Worm (Caenorhabditis elegans) whole organism, mixed stage, embryonic: ENCODE results near the gene fig-1.

ENCODE experiments used
- bed-3 ChIP-seq: fragments of 200-800 bp; sonication (Bioruptor generic); optimal IDR thresholded peaks from 3 replicates; lab custom pipeline; 2018; ENCODE audit warnings: mild to moderate bottlenecking, missing genetic modification characterization, moderate library complexity, missing compliant biosample characterization
- blmp-1 ChIP-seq: fragments of 150-350 bp; optimal IDR thresholded peaks from 2 replicates; lab custom pipeline; 2014; ENCODE audit warnings: missing biosample characterization, missing genetic modification characterization
- ceh-39 ChIP-seq: fragments of 150-350 bp; optimal IDR thresholded peaks from 2 replicates; lab custom pipeline; 2014; ENCODE audit warnings: missing biosample characterization, missing genetic modification characterization
- ceh-83 ChIP-seq: fragments of 200-800 bp; sonication (Bioruptor generic); optimal IDR thresholded peaks from 2 replicates; lab custom pipeline; 2018; ENCODE audit warnings: mild to moderate bottlenecking, missing genetic modification characterization, missing compliant biosample characterization
- ces-1 ChIP-seq: fragments of 150-350 bp; optimal IDR thresholded peaks from 2 replicates; lab custom pipeline; 2014; ENCODE audit warnings: missing biosample characterization, missing genetic modification reagents, missing genetic modification characterization
- cnd-1 ChIP-seq: fragments of 200-800 bp; sonication (Bioruptor generic); optimal IDR thresholded peaks from 2 replicates; lab custom pipeline; 2018; ENCODE audit warnings: mild to moderate bottlenecking, missing genetic modification characterization, missing compliant biosample characterization
- drap-1 ChIP-seq: fragments of 200-800 bp; sonication (Bioruptor generic); optimal IDR thresholded peaks from 3 replicates; lab custom pipeline; 2018; ENCODE audit warnings: mild to moderate bottlenecking, missing genetic modification characterization, missing compliant biosample characterization
- elt-3 ChIP-seq: fragments of 150-350 bp; optimal IDR thresholded peaks from 2 replicates; lab custom pipeline; 2014; ENCODE audit warnings: missing biosample characterization, missing genetic modification characterization
- flh-1 ChIP-seq: fragments of 200-800 bp; sonication (Bioruptor generic); optimal IDR thresholded peaks from 2 replicates; lab custom pipeline; 2018; ENCODE audit warnings: mild to moderate bottlenecking, missing genetic modification characterization, moderate library complexity, missing compliant biosample characterization
- ham-2 ChIP-seq: fragments of 200-800 bp; sonication (Bioruptor generic); optimal IDR thresholded peaks from 2 replicates; lab custom pipeline; 2018; ENCODE audit warnings: mild to moderate bottlenecking, missing genetic modification characterization, missing compliant biosample characterization
- lin-13 ChIP-seq: fragments of 150-350 bp; optimal IDR thresholded peaks from 2 replicates; lab custom pipeline; 2014; ENCODE audit warnings: missing biosample characterization, missing genetic modification characterization
- lsy-2 ChIP-seq: fragments of 150-350 bp; optimal IDR thresholded peaks from 2 replicates; lab custom pipeline; 2014; ENCODE audit warnings: missing biosample characterization, missing genetic modification characterization
- mep-1 ChIP-seq: fragments of 150-350 bp; optimal IDR thresholded peaks from 2 replicates; lab custom pipeline; 2017; ENCODE audit warnings: missing biosample characterization, missing genetic modification reagents, missing genetic modification characterization, inconsistent platforms
- mls-2 ChIP-seq: sonication (generic microtip); optimal IDR thresholded peaks from 2 replicates; lab custom pipeline; 2016; ENCODE audit warnings: mild to moderate bottlenecking, missing genetic modification characterization, moderate library complexity, missing compliant biosample characterization
- nhr-2 ChIP-seq: fragments of 150-350 bp; optimal IDR thresholded peaks from 2 replicates; lab custom pipeline; 2014; ENCODE audit warnings: missing biosample characterization, missing genetic modification characterization
- nhr-237 ChIP-seq: fragments of 150-350 bp; optimal IDR thresholded peaks from 2 replicates; lab custom pipeline; 2014; ENCODE audit warnings: missing biosample characterization, missing genetic modification characterization
- nhr-76 ChIP-seq: sonication (generic microtip); optimal IDR thresholded peaks from 2 replicates; lab custom pipeline; 2017; ENCODE audit warnings: missing biosample characterization, missing genetic modification characterization
- sem-2 ChIP-seq: fragments of 200-800 bp; sonication (Bioruptor generic); optimal IDR thresholded peaks from 2 replicates; lab custom pipeline; 2018; ENCODE audit warnings: mild to moderate bottlenecking, missing genetic modification characterization, missing compliant biosample characterization
- sptf-1 ChIP-seq: sonication (generic microtip); optimal IDR thresholded peaks from 2 replicates; lab custom pipeline; 2017; ENCODE audit warnings: mild to moderate bottlenecking, missing genetic modification characterization, moderate library complexity, missing compliant biosample characterization
- tbx-8 ChIP-seq: fragments of 200-800 bp; sonication (Bioruptor generic); optimal IDR thresholded peaks from 2 replicates; lab custom pipeline; 2018; ENCODE audit warnings: mild to moderate bottlenecking, missing genetic modification characterization, moderate library complexity, missing compliant biosample characterization
- unc-120 ChIP-seq: sonication (generic microtip); optimal IDR thresholded peaks from 2 replicates; lab custom pipeline; 2017; ENCODE audit warnings: missing genetic modification characterization, missing compliant biosample characterization; ENCODE audit not compliant: poor library complexity, severe bottlenecking
- unc-39 ChIP-seq: fragments of 150-350 bp; optimal IDR thresholded peaks from 2 replicates; lab custom pipeline; 2014; ENCODE audit warnings: missing biosample characterization, missing genetic modification characterization
- ztf-11 ChIP-seq: fragments of 150-350 bp; optimal IDR thresholded peaks from 2 replicates; lab custom pipeline; 2014; ENCODE audit warnings: missing biosample characterization, missing genetic modification characterization

Gene fig-1

DNA sequence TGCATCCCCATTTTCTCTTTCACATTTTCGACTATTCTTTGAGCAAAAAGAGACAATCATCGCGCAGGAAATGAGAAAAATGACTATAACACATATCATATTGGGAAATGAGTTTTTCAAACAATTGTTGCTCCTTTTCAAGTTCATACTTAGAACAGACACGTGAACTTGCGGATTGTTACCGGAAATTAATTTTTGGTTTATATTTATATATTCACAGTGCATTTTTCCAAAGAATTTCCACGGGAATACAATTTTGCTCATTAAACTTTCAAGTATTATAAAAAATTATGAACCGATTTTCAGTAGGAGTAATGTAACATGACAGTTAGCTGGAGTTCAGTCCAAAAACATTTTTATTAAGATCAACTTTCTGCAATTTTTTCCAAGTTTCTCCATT is 57.8 kb downstream of the fig-1 start, which contains the start of gene F58B4.7:
Gene F58B4.7, minus strand, starts transcription at position 101 of the 400 bp plus-strand sequence.
- TF ChIP-seq sem-2 (no peak), nhr-2 (tag; lab: Kevin White, UChicago) (no peak), tbx-8 (GFP tag; lab: Kevin White, UChicago) (no peak), mls-2 (tag; lab: Kevin White, UChicago) (no peak), blmp-1 (tag; lab: Kevin White, UChicago) (no peak), nhr-76 (tag; lab: Kevin White, UChicago) (no peak), mep-1 (no peak), nhr-237 (tag; lab: Kevin White, UChicago) (no peak), unc-39 (tag; lab: Kevin White, UChicago) (no peak), unc-120 (tag; lab: Kevin White, UChicago) (no peak), ztf-11 (tag; lab: Kevin White, UChicago) (no peak), ces-1 (GFP tag; lab: Kevin White, UChicago) (no peak), ceh-39 (tag; lab: Kevin White, UChicago) (no peak)

DNA sequence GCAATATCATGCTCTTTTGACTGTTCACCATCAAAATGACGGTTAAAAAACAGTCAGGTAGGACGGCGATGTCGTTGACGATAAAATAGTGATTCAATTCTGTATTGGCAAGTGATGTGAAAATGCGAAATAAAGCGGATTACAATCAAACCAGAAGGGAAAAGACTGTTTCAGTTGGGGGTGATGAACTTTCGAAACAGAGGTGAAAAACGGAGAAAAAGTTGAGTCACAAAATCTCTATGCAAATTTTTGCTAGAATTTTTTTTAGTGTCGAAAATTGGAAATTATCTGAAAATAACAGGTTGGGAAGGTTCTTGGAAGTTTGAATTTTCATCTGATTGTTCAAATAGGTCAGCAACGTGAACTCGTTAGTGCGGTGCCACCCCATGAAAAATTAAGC is 59.3 kb downstream of the fig-1 start, which contains the start of gene nas-31:
Gene nas-31, minus strand, starts transcription at position 101 of the 400 bp plus-strand sequence.
- TF ChIP-seq mep-1 (no peak), blmp-1 (tag; lab: Kevin White, UChicago) (no peak), ham-2 (no peak), flh-1 (GFP tag; lab: Kevin White, UChicago) (no peak), lin-13 (no peak), ceh-83 (no peak), nhr-237 (tag; lab: Kevin White, UChicago) (no peak), unc-120 (tag; lab: Kevin White, UChicago) (no peak), cnd-1 (no peak), lsy-2 (tag; lab: Kevin White, UChicago) (no peak), drap-1 (no peak), mls-2 (tag; lab: Kevin White, UChicago) (no peak), elt-3 (no peak), nhr-76 (tag; lab: Kevin White, UChicago) (no peak), ces-1 (GFP tag; lab: Kevin White, UChicago) (no peak), bed-3 (GFP tag; lab: Kevin White, UChicago) (no peak), sptf-1 (tag; lab: Kevin White, UChicago) (no peak)
